Worm (Caenorhabditis elegans) whole organism, L2 larva: ENCODE measurements around the gene ZC317.2.

Experiments used
- F13H6.1 ChIP-seq: sonication (generic microtip); optimal IDR thresholded peaks from 2 replicates; lab custom pipeline; 2016; ENCODE audit warnings: missing genetic modification characterization, missing compliant biosample characterization
- ceh-82 ChIP-seq: fragments of 150-350 bp; optimal IDR thresholded peaks from 2 replicates; lab custom pipeline; 2014; ENCODE audit warnings: missing biosample characterization, missing genetic modification characterization
- gmeb-1 ChIP-seq: fragments of 150-350 bp; optimal IDR thresholded peaks from 2 replicates; lab custom pipeline; 2014; ENCODE audit warnings: missing biosample characterization, missing genetic modification characterization
- lin-39 ChIP-seq: fragments of 150-350 bp; optimal IDR thresholded peaks from 2 replicates; lab custom pipeline; 2014; ENCODE audit warnings: missing biosample characterization, missing genetic modification reagents, missing genetic modification characterization
- lsy-2 ChIP-seq, 2 experiments: fragments of 150-350 bp in 1 of 2; sonication (generic microtip) in 1 of 2; optimal IDR thresholded peaks; 2 replicates each; lab custom pipeline; 2014 to 2017; ENCODE audit warnings: missing biosample characterization in 2 of 2, missing genetic modification characterization in 2 of 2
- nhr-77 ChIP-seq: fragments of 150-350 bp; optimal IDR thresholded peaks from 2 replicates; lab custom pipeline; 2014; ENCODE audit warnings: missing biosample characterization, missing genetic modification characterization
- unc-62 ChIP-seq: fragments of 150-350 bp; optimal IDR thresholded peaks from 2 replicates; lab custom pipeline; 2014; ENCODE audit warnings: missing biosample characterization, missing genetic modification reagents, missing genetic modification characterization

- TF ChIP-seq lin-39 (tag; lab: Kevin White, UChicago) (no peak), gmeb-1 (tag; lab: Kevin White, UChicago) (no peak), ceh-82 (tag; lab: Kevin White, UChicago) (no peak), lsy-2 (tag; optimal IDR thresholded peaks at IDR 0.05; lab: Kevin White, UChicago) (no peak), unc-62 (GFP tag; lab: Kevin White, UChicago) (no peak), nhr-77 (tag; lab: Kevin White, UChicago) (no peak), F13H6.1 (tag; lab: Kevin White, UChicago) (no peak)
These were observed 3.0 kb downstream of the ZC317.2 start, which contains the start of gene srg-67 for ce11 chrV:5462894-5463293.
